Worm (Caenorhabditis elegans): ENCODE measurements around the gene Y54F10AL.1.
A peak's percentile ranks its signal among the peaks of the same experiment; 100 is the strongest.

ce11 chrIII:2471855-2472254 lies 15.7 kb upstream of the Y54F10AL.1 start:
- TF ChIP-seq lin-15B (tag; optimal IDR thresholded peaks at IDR 0.05) (peak; percentile 53), lin-39 (tag; optimal IDR thresholded peaks at IDR 0.05) (peak; percentile 60), snpc-4 (tag; optimal IDR thresholded peaks at IDR 0.05) (no peak), daf-12 (tag; optimal IDR thresholded peaks at IDR 0.05) (no peak), tbx-2 (tag; optimal IDR thresholded peaks at IDR 0.05) (no peak), ZK546.5 (tag; optimal IDR thresholded peaks at IDR 0.05) (no peak), ztf-11 (tag; optimal IDR thresholded peaks at IDR 0.05) (no peak), ceh-82 (tag; optimal IDR thresholded peaks at IDR 0.05) (no peak), pha-4 (tag; optimal IDR thresholded peaks at IDR 0.05) (peak; percentile 84), unc-62 (GFP tag; optimal IDR thresholded peaks at IDR 0.05) (no peak), sea-2 (GFP tag; optimal IDR thresholded peaks at IDR 0.05) (no peak)
